Fruit fly (Drosophila melanogaster): ENCODE measurements around the gene CG8188.
A peak's percentile ranks its signal among the peaks of the same experiment; 100 is the strongest.

- TF ChIP-seq brk (GFP tag; optimal IDR thresholded peaks at IDR 0.05) (no peak), psq (GFP tag; optimal IDR thresholded peaks at IDR 0.05) (peak; percentile 38), pan (optimal IDR thresholded peaks at IDR 0.05) (no peak), fru (GFP tag; optimal IDR thresholded peaks at IDR 0.05) (peak; percentile 20), usp (GFP tag; optimal IDR thresholded peaks at IDR 0.05) (no peak), Rel (GFP tag; optimal IDR thresholded peaks at IDR 0.05) (no peak), Rel (tag; optimal IDR thresholded peaks at IDR 0.05) (no peak), Dfd (GFP tag; optimal IDR thresholded peaks at IDR 0.05) (no peak), sv (GFP tag; optimal IDR thresholded peaks at IDR 0.05) (no peak), Hr78 (GFP tag; optimal IDR thresholded peaks at IDR 0.05) (no peak), Myc (optimal IDR thresholded peaks at IDR 0.05) (no peak), lola (GFP tag; optimal IDR thresholded peaks at IDR 0.05) (no peak), rgr (GFP tag; optimal IDR thresholded peaks at IDR 0.05) (peak; percentile 18), CG32264 (GFP tag; optimal IDR thresholded peaks at IDR 0.05) (no peak), Jra (GFP tag; optimal IDR thresholded peaks at IDR 0.05) (no peak)
Observed at dm6 chrX:17679642-17680571, 22.9 kb downstream of the CG8188 start.

All from whole organism, wandering third instar larva.